Worm (Caenorhabditis elegans) whole organism, L2 larva: Measurements from ENCODE around the gene C27D8.4.
A peak's percentile ranks its signal among the peaks of the same experiment; 100 is the strongest.

ENCODE experiments used
- C34F6.9 ChIP-seq: fragments of 150-350 bp; optimal IDR thresholded peaks from 2 replicates; lab custom pipeline; 2014; ENCODE audit warnings: missing biosample characterization, missing genetic modification characterization
- F13H6.1 ChIP-seq: sonication (generic microtip); optimal IDR thresholded peaks from 2 replicates; lab custom pipeline; 2016; ENCODE audit warnings: missing genetic modification characterization, missing compliant biosample characterization
- R02D3.7 ChIP-seq: fragments of 150-350 bp; optimal IDR thresholded peaks from 2 replicates; lab custom pipeline; 2014; ENCODE audit warnings: missing biosample characterization, missing genetic modification characterization
- ZK546.5 ChIP-seq: sonication (generic microtip); optimal IDR thresholded peaks from 2 replicates; lab custom pipeline; 2017; ENCODE audit warnings: missing biosample characterization, missing genetic modification characterization
- alr-1 ChIP-seq: fragments of 150-350 bp; optimal IDR thresholded peaks from 2 replicates; lab custom pipeline; 2014; ENCODE audit warnings: missing biosample characterization, missing genetic modification characterization
- aly-2 ChIP-seq: fragments of 150-350 bp; optimal IDR thresholded peaks from 2 replicates; lab custom pipeline; 2014; ENCODE audit warnings: missing biosample characterization, missing genetic modification characterization
- ceh-16 ChIP-seq: fragments of 150-350 bp; optimal IDR thresholded peaks from 2 replicates; lab custom pipeline; 2014; ENCODE audit warnings: missing biosample characterization, missing genetic modification characterization
- ceh-82 ChIP-seq: fragments of 150-350 bp; optimal IDR thresholded peaks from 2 replicates; lab custom pipeline; 2014; ENCODE audit warnings: missing biosample characterization, missing genetic modification characterization
- crh-2 ChIP-seq: sonication (generic microtip); optimal IDR thresholded peaks from 2 replicates; lab custom pipeline; 2017; ENCODE audit warnings: missing biosample characterization, missing genetic modification characterization
- egl-27 ChIP-seq: sonication (generic microtip); optimal IDR thresholded peaks from 3 replicates; lab custom pipeline; 2017; ENCODE audit warnings: missing biosample characterization, missing genetic modification reagents, missing genetic modification characterization
- fos-1 ChIP-seq: fragments of 150-350 bp; optimal IDR thresholded peaks from 2 replicates; lab custom pipeline; 2014; ENCODE audit warnings: missing biosample characterization, missing genetic modification characterization
- gmeb-1 ChIP-seq: fragments of 150-350 bp; optimal IDR thresholded peaks from 2 replicates; lab custom pipeline; 2014; ENCODE audit warnings: missing biosample characterization, missing genetic modification characterization
- lin-11 ChIP-seq: fragments of 150-350 bp; sonication (generic microtip); optimal IDR thresholded peaks from 2 replicates; lab custom pipeline; 2014; ENCODE audit warnings: missing biosample characterization, missing genetic modification characterization, inconsistent platforms, mixed read lengths
- lin-13 ChIP-seq: fragments of 150-350 bp; optimal IDR thresholded peaks from 2 replicates; lab custom pipeline; 2014; ENCODE audit warnings: missing biosample characterization, missing genetic modification reagents, missing genetic modification characterization
- lin-39 ChIP-seq: fragments of 150-350 bp; optimal IDR thresholded peaks from 2 replicates; lab custom pipeline; 2014; ENCODE audit warnings: missing biosample characterization, missing genetic modification reagents, missing genetic modification characterization
- lsy-2 ChIP-seq, 2 experiments: fragments of 150-350 bp in 1 of 2; sonication (generic microtip) in 1 of 2; optimal IDR thresholded peaks; 2 replicates each; lab custom pipeline; 2014 to 2017; ENCODE audit warnings: missing biosample characterization in 2 of 2, missing genetic modification characterization in 2 of 2
- mab-5 ChIP-seq: fragments of 150-350 bp; optimal IDR thresholded peaks from 2 replicates; lab custom pipeline; 2014; ENCODE audit warnings: missing biosample characterization, missing genetic modification characterization
- mdl-1 ChIP-seq, 2 experiments: fragments of 150-350 bp in 1 of 2; sonication (generic microtip) in 1 of 2; optimal IDR thresholded peaks; 2 replicates each; lab custom pipeline; 2017; ENCODE audit warnings: missing biosample characterization in 2 of 2, missing genetic modification characterization in 2 of 2
- nhr-10 ChIP-seq: sonication (generic microtip); optimal IDR thresholded peaks from 2 replicates; lab custom pipeline; 2017; ENCODE audit warnings: missing biosample characterization, missing genetic modification characterization
- nhr-12 ChIP-seq: fragments of 150-350 bp; optimal IDR thresholded peaks from 2 replicates; lab custom pipeline; 2014; ENCODE audit warnings: missing biosample characterization, missing genetic modification characterization
- nhr-129 ChIP-seq: fragments of 150-350 bp; optimal IDR thresholded peaks from 2 replicates; lab custom pipeline; 2014; ENCODE audit warnings: missing biosample characterization, missing genetic modification characterization
- nhr-21 ChIP-seq: fragments of 150-350 bp; optimal IDR thresholded peaks from 2 replicates; lab custom pipeline; 2014; ENCODE audit warnings: missing biosample characterization, missing genetic modification characterization
- nhr-23 ChIP-seq: fragments of 150-350 bp; optimal IDR thresholded peaks from 2 replicates; lab custom pipeline; 2014; ENCODE audit warnings: missing biosample characterization, missing genetic modification reagents, missing genetic modification characterization
- nhr-237 ChIP-seq: fragments of 150-350 bp; optimal IDR thresholded peaks from 2 replicates; lab custom pipeline; 2014; ENCODE audit warnings: missing biosample characterization, missing genetic modification characterization
- nhr-25 ChIP-seq: fragments of 150-350 bp; sonication (generic microtip); optimal IDR thresholded peaks from 3 replicates; lab custom pipeline; 2014; ENCODE audit warnings: missing biosample characterization, missing genetic modification characterization
- nhr-6 ChIP-seq: fragments of 150-350 bp; optimal IDR thresholded peaks from 2 replicates; lab custom pipeline; 2014; ENCODE audit warnings: missing biosample characterization, missing genetic modification characterization
- nhr-77 ChIP-seq: fragments of 150-350 bp; optimal IDR thresholded peaks from 2 replicates; lab custom pipeline; 2014; ENCODE audit warnings: missing biosample characterization, missing genetic modification characterization
- peb-1 ChIP-seq: fragments of 150-350 bp; optimal IDR thresholded peaks from 2 replicates; lab custom pipeline; 2014; ENCODE audit warnings: missing biosample characterization, missing genetic modification characterization
- sem-4 ChIP-seq: fragments of 150-350 bp; optimal IDR thresholded peaks from 2 replicates; lab custom pipeline; 2014; ENCODE audit warnings: missing biosample characterization, missing genetic modification reagents, missing genetic modification characterization
- skn-1 ChIP-seq: sonication (generic microtip); optimal IDR thresholded peaks from 2 replicates; lab custom pipeline; 2017; ENCODE audit warnings: missing biosample characterization, missing genetic modification characterization
- sma-3 ChIP-seq: sonication (generic microtip); optimal IDR thresholded peaks from 2 replicates; lab custom pipeline; 2016; ENCODE audit warnings: missing genetic modification reagents, missing genetic modification characterization, missing compliant biosample characterization
- sma-9 ChIP-seq, 2 experiments: fragments of 150-350 bp in 1 of 2; sonication (generic microtip) in 1 of 2; optimal IDR thresholded peaks; 2 replicates each; lab custom pipeline; 2014 to 2016; ENCODE audit warnings: missing genetic modification characterization in 2 of 2, mild to moderate bottlenecking in 1 of 2, missing biosample characterization in 1 of 2, missing compliant biosample characterization in 1 of 2, missing genetic modification reagents in 1 of 2, moderate library complexity in 1 of 2
- snpc-4 ChIP-seq: fragments of 150-350 bp; optimal IDR thresholded peaks from 2 replicates; lab custom pipeline; 2014; ENCODE audit warnings: missing biosample characterization, missing genetic modification characterization
- unc-39 ChIP-seq: fragments of 150-350 bp; optimal IDR thresholded peaks from 2 replicates; lab custom pipeline; 2014; ENCODE audit warnings: missing biosample characterization, missing genetic modification characterization
- unc-55 ChIP-seq: fragments of 150-350 bp; sonication (generic microtip); optimal IDR thresholded peaks from 3 replicates; lab custom pipeline; 2014; ENCODE audit warnings: missing biosample characterization, missing genetic modification reagents, missing genetic modification characterization
- zag-1 ChIP-seq: fragments of 150-350 bp; optimal IDR thresholded peaks from 2 replicates; lab custom pipeline; 2014; ENCODE audit warnings: missing biosample characterization, missing genetic modification characterization
- ztf-1 ChIP-seq: fragments of 200-800 bp; sonication (Bioruptor generic); conservative IDR thresholded peaks from 2 replicates; pipeline ENCODE4 v1.3.6; 2022; ENCODE audit warnings: missing genetic modification characterization, missing compliant biosample characterization
- ztf-11 ChIP-seq: sonication (generic microtip); optimal IDR thresholded peaks from 2 replicates; lab custom pipeline; 2017; ENCODE audit warnings: missing biosample characterization, missing genetic modification characterization
- ztf-4 ChIP-seq: fragments of 150-350 bp; optimal IDR thresholded peaks from 2 replicates; lab custom pipeline; 2014; ENCODE audit warnings: missing biosample characterization, missing genetic modification characterization

Gene C27D8.4

ce11 chrIV:12717531-12717930 lies 13.6 kb downstream of the C27D8.4 start, which contains the start of gene C27D8.1:
TSS of gene C27D8.1 (plus strand) at chrIV:12717831.
- TF ChIP-seq nhr-129 (tag; lab: Kevin White, UChicago) (no peak), R02D3.7 (tag; lab: Kevin White, UChicago) (no peak), ztf-11 (tag; lab: Kevin White, UChicago) (no peak), mab-5 (no peak), nhr-10 (tag; lab: Kevin White, UChicago) (no peak)

ce11 chrIV:12719664-12720063 lies 15.8 kb downstream of the C27D8.4 start, which contains the start of gene idpp-7:
TSS of gene idpp-7 (plus strand) at chrIV:12719964.
- TF ChIP-seq peb-1, result no peak
- TF ChIP-seq skn-1 (tag; lab: Kevin White, UChicago), result no peak
- TF ChIP-seq mab-5, result no peak
- no peak for TF ChIP-seq snpc-4 (tag; lab: Kevin White, UChicago)
- no peak for TF ChIP-seq nhr-10 (tag; lab: Kevin White, UChicago)
- TF ChIP-seq sem-4, result no peak
- no peak for TF ChIP-seq R02D3.7 (tag; lab: Kevin White, UChicago)
- TF ChIP-seq ztf-1 (GFP tag; lab: Robert Waterston, UW), result no peak
- no peak for TF ChIP-seq gmeb-1 (tag; lab: Kevin White, UChicago)
- no peak for TF ChIP-seq sma-9 (GFP tag; optimal IDR thresholded peaks at IDR 0.05; lab: Kevin White, UChicago)
- no peak for TF ChIP-seq sma-9 (tag; optimal IDR thresholded peaks at IDR 0.05; lab: Kevin White, UChicago)
- no peak for TF ChIP-seq nhr-21 (tag; lab: Kevin White, UChicago)
- TF ChIP-seq aly-2, result no peak
- TF ChIP-seq nhr-25 (tag; lab: Kevin White, UChicago), result no peak
- no peak for TF ChIP-seq ztf-4 (tag; lab: Kevin White, UChicago)

DNA sequence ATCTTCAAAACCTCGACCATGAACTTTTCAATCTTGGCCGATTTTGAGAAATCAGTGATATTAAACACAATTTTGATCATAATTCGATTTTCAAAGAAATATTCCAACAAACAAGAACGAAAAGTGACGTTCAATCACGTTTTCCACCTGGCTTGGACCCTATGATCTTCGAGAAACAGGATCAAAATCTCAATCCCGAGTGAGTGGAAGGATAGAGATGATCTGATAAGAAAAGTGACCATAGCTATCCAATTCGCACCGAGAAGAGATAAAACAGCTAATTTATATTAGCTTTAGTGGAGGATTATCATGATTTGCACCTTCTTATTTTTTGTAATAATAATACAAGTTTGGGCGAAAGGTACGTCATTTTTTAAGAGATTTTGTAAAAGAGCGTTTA lies 17.2 kb downstream of the C27D8.4 start, which contains the start of gene T23F6.2:
Gene T23F6.2 (plus strand): TSS at position 251 of the 400 bp plus-strand sequence.
- TF ChIP-seq mab-5, result no peak
- TF ChIP-seq snpc-4 (tag; lab: Kevin White, UChicago), result no peak
- no peak for TF ChIP-seq lin-39
- TF ChIP-seq skn-1 (tag; lab: Kevin White, UChicago), result no peak

DNA sequence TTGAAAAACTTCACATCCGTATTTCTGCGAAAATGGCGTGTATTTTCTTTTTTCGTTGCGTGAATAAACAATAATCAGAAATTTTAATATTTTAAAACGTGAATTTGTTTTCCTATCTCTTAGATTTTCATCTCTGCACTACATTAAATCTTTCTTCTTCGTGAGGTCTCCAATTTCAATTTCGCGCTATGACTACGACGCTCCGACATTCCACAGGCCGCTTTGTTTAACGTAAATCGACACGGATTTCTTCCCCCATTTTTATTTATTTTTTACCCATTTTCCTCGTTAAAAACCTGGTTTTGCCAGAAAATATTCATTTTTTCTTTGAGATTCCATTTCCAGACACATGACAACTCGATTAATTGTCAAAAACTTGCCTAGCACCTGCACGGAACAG lies 20.7 kb downstream of the C27D8.4 start, which contains the start of the genes T23F6.3 and rbd-1:
Gene T23F6.3 (minus strand): TSS at position 120 of the 400 bp plus-strand sequence.
Gene rbd-1 (plus strand): TSS at position 346 of the 400 bp plus-strand sequence.
- TF ChIP-seq ceh-16 (tag; lab: Kevin White, UChicago) (no peak), nhr-12 (tag; lab: Kevin White, UChicago) (peak; percentile 24), alr-1 (tag; lab: Kevin White, UChicago) (no peak), ZK546.5 (tag; lab: Kevin White, UChicago) (peak; percentile 35), nhr-77 (tag; lab: Kevin White, UChicago) (no peak), C34F6.9 (tag; lab: Kevin White, UChicago) (peak; percentile 87), nhr-129 (tag; lab: Kevin White, UChicago) (peak; percentile 89), nhr-23 (no peak), ztf-4 (tag; lab: Kevin White, UChicago) (peak; percentile 74), nhr-10 (tag; lab: Kevin White, UChicago) (no peak), fos-1 (tag; lab: Kevin White, UChicago) (peak; percentile 51), sem-4 (peak; percentile 61), unc-39 (no peak), unc-55 (GFP tag; lab: Kevin White, UChicago) (peak; percentile 95), sma-3 (peak; percentile 95), gmeb-1 (tag; lab: Kevin White, UChicago) (peak; percentile 100), lsy-2 (tag; optimal IDR thresholded peaks at IDR 0.05; lab: Kevin White, UChicago) (peak; percentile 86 to 93), zag-1 (tag; lab: Kevin White, UChicago) (peak; percentile 61), lin-13 (GFP tag; lab: Kevin White, UChicago) (peak; percentile 89), nhr-21 (tag; lab: Kevin White, UChicago) (peak; percentile 83), mdl-1 (tag; optimal IDR thresholded peaks at IDR 0.05; lab: Kevin White, UChicago) (peak in 1 of 2 experiments; percentile 27), R02D3.7 (tag; lab: Kevin White, UChicago) (peak; percentile 98), F13H6.1 (peak; percentile 89), nhr-25 (tag; lab: Kevin White, UChicago) (peak; percentile 83), crh-2 (tag; lab: Kevin White, UChicago) (peak; percentile 90), lin-11 (tag; lab: Kevin White, UChicago) (peak; percentile 69), ceh-82 (tag; lab: Kevin White, UChicago) (peak; percentile 72), nhr-6 (peak; percentile 78), snpc-4 (tag; lab: Kevin White, UChicago) (peak; percentile 76), nhr-237 (tag; lab: Kevin White, UChicago) (peak; percentile 80), lin-39 (no peak), mab-5 (peak; percentile 84), egl-27 (tag; lab: Kevin White, UChicago) (peak; percentile 86), sma-9 (GFP tag; optimal IDR thresholded peaks at IDR 0.05; lab: Kevin White, UChicago) (peak; percentile 94), sma-9 (tag; optimal IDR thresholded peaks at IDR 0.05; lab: Kevin White, UChicago) (no peak)
